Fruit fly (Drosophila melanogaster) whole organism, embryonic: ENCODE results near the gene Polr2F.
A peak's percentile ranks its signal among the peaks of the same experiment; 100 is the strongest.

Experiments used
- BEAF-32 ChIP-seq: fragments of 200-800 bp; sonication (Bioruptor generic); optimal IDR thresholded peaks from 3 replicates; lab custom pipeline; 2017; ENCODE audit warnings: missing biosample characterization, missing genetic modification characterization, mild to moderate bottlenecking, moderate library complexity, missing genetic modification reagents
- Bgb ChIP-seq: fragments of 200-800 bp; sonication (Bioruptor generic); IDR thresholded peaks from 2 replicates; pipeline ENCODE4 v1.3.6; 2022; ENCODE audit warnings: missing biosample characterization, missing genetic modification characterization; ENCODE audit not compliant: partially characterized antibody
- BtbVII ChIP-seq: fragments of 200-800 bp; sonication (Bioruptor generic); optimal IDR thresholded peaks from 3 replicates; lab custom pipeline; 2017; ENCODE audit warnings: missing biosample characterization, mild to moderate bottlenecking, missing genetic modification characterization
- CG12299 ChIP-seq: fragments of 200-800 bp; sonication (Bioruptor generic); optimal IDR thresholded peaks from 2 replicates; lab custom pipeline; 2018; ENCODE audit warnings: missing biosample characterization, mild to moderate bottlenecking, missing genetic modification characterization
- CG12659 ChIP-seq: fragments of 200-800 bp; sonication (Bioruptor generic); optimal IDR thresholded peaks from 3 replicates; lab custom pipeline; 2017; ENCODE audit warnings: mild to moderate bottlenecking, missing biosample characterization, missing genetic modification reagents, missing genetic modification characterization
- CG13296 ChIP-seq: fragments of 200-800 bp; sonication (Bioruptor generic); optimal IDR thresholded peaks from 3 replicates; lab custom pipeline; 2018; ENCODE audit warnings: missing biosample characterization, mild to moderate bottlenecking, missing genetic modification characterization
- CG15479 ChIP-seq: fragments of 200-800 bp; sonication (Bioruptor generic); optimal IDR thresholded peaks from 3 replicates; lab custom pipeline; 2019; ENCODE audit warnings: missing biosample characterization, mild to moderate bottlenecking, missing genetic modification characterization, moderate library complexity
- CG17328 ChIP-seq: fragments of 200-800 bp; sonication (Bioruptor generic); IDR thresholded peaks from 2 replicates; pipeline ENCODE4 v1.3.6; 2022; ENCODE audit warnings: missing biosample characterization, missing genetic modification characterization
- CG17361 ChIP-seq: fragments of 200-800 bp; sonication (Bioruptor generic); IDR thresholded peaks from 3 replicates; pipeline ENCODE4 v1.3.6; 2022; ENCODE audit warnings: missing biosample characterization, missing genetic modification characterization
- CG17802 ChIP-seq: fragments of 200-800 bp; sonication (Bioruptor generic); optimal IDR thresholded peaks from 2 replicates; lab custom pipeline; 2018; ENCODE audit warnings: missing biosample characterization, mild to moderate bottlenecking, missing genetic modification characterization, moderate library complexity
- CG1792 ChIP-seq: fragments of 200-800 bp; sonication (Bioruptor generic); optimal IDR thresholded peaks from 2 replicates; lab custom pipeline; 2016; ENCODE audit warnings: missing biosample characterization, missing genetic modification characterization
- CG2712 ChIP-seq: fragments of 200-800 bp; optimal IDR thresholded peaks from 3 replicates; lab custom pipeline; 2019; ENCODE audit warnings: missing biosample characterization, mild to moderate bottlenecking, missing genetic modification characterization, moderate library complexity
- CG32772 ChIP-seq: fragments of 200-800 bp; sonication (Bioruptor generic); IDR thresholded peaks from 2 replicates; pipeline ENCODE4 v1.3.6; 2022; ENCODE audit warnings: missing biosample characterization, missing genetic modification characterization
- CG3407 ChIP-seq: fragments of 200-800 bp; sonication (Bioruptor generic); optimal IDR thresholded peaks from 2 replicates; lab custom pipeline; 2018; ENCODE audit warnings: missing biosample characterization, mild to moderate bottlenecking, missing genetic modification characterization
- CG4404 ChIP-seq: fragments of 200-800 bp; sonication (Bioruptor generic); IDR thresholded peaks from 2 replicates; pipeline ENCODE4 v1.3.6; 2022; ENCODE audit warnings: missing biosample characterization, missing genetic modification characterization
- CG6175 ChIP-seq: fragments of 200-800 bp; sonication (Bioruptor generic); IDR thresholded peaks from 3 replicates; pipeline ENCODE4 v1.3.6; 2022; ENCODE audit warnings: missing biosample characterization, missing genetic modification characterization
- CG6791 ChIP-seq: fragments of 200-800 bp; sonication (Bioruptor generic); IDR thresholded peaks from 3 replicates; pipeline ENCODE4 v1.3.6; 2022; ENCODE audit warnings: missing biosample characterization, missing genetic modification characterization; ENCODE audit not compliant: partially characterized antibody
- CG7963 ChIP-seq: fragments of 200-800 bp; sonication (Bioruptor generic); IDR thresholded peaks from 3 replicates; pipeline ENCODE4 v1.3.6; 2022; ENCODE audit warnings: missing biosample characterization, missing genetic modification characterization; ENCODE audit not compliant: partially characterized antibody
- CoRest ChIP-seq: fragments of 200-800 bp; sonication (Bioruptor generic); optimal IDR thresholded peaks from 3 replicates; lab custom pipeline; 2018; ENCODE audit warnings: missing biosample characterization, mild to moderate bottlenecking, missing genetic modification characterization, moderate library complexity
- Dek ChIP-seq: fragments of 200-800 bp; sonication (Bioruptor generic); optimal IDR thresholded peaks from 3 replicates; lab custom pipeline; 2019; ENCODE audit warnings: missing biosample characterization, mild to moderate bottlenecking, missing genetic modification characterization, moderate library complexity
- HLH54F ChIP-seq: fragments of 200-800 bp; sonication (Bioruptor generic); optimal IDR thresholded peaks from 3 replicates; lab custom pipeline; 2016; ENCODE audit warnings: missing biosample characterization, missing genetic modification characterization
- Hr51 ChIP-seq, 2 experiments: fragments of 200-800 bp; sonication (Bioruptor generic); optimal IDR thresholded peaks; 2 replicates in 1 of 2; 3 replicates in 1 of 2; lab custom pipeline; 2016 to 2018; ENCODE audit warnings: missing biosample characterization in 2 of 2, missing genetic modification characterization in 2 of 2, mild to moderate bottlenecking in 1 of 2, moderate library complexity in 1 of 2
- Hr78 ChIP-seq, 2 experiments: fragments of 200-800 bp in 1 of 2; fragments of >200 bp in 1 of 2; sonication (Bioruptor generic) in 1 of 2; optimal IDR thresholded peaks; 2 replicates each; lab custom pipeline; 2017 to 2019; ENCODE audit warnings: missing biosample characterization in 2 of 2, missing genetic modification characterization in 2 of 2, mild to moderate bottlenecking in 1 of 2, moderate library complexity in 1 of 2
- Hsf ChIP-seq: fragments of 200-800 bp; sonication (Bioruptor generic); optimal IDR thresholded peaks from 3 replicates; lab custom pipeline; 2016; ENCODE audit warnings: missing biosample characterization, missing genetic modification characterization
- Lhr ChIP-seq: fragments of 200-800 bp; sonication (Bioruptor generic); optimal IDR thresholded peaks from 3 replicates; lab custom pipeline; 2017; ENCODE audit warnings: mild to moderate bottlenecking, missing biosample characterization, missing genetic modification reagents, missing genetic modification characterization
- MESR4 ChIP-seq: fragments of 200-800 bp; sonication (Bioruptor generic); optimal IDR thresholded peaks from 2 replicates; lab custom pipeline; 2018; ENCODE audit warnings: missing biosample characterization, mild to moderate bottlenecking, missing genetic modification characterization, moderate library complexity
- MTF-1 ChIP-seq: fragments of 200-800 bp; sonication (Bioruptor generic); optimal IDR thresholded peaks from 2 replicates; lab custom pipeline; 2018; ENCODE audit warnings: missing biosample characterization, mild to moderate bottlenecking, missing genetic modification characterization, borderline replicate concordance
- Sin3A ChIP-seq: fragments of >200 bp; optimal IDR thresholded peaks from 2 replicates; lab custom pipeline; 2018
- Tbp ChIP-seq: fragments of >200 bp; optimal IDR thresholded peaks from 2 replicates; lab custom pipeline; 2018; ENCODE audit warnings: missing biosample characterization, missing genetic modification characterization
- bigmax ChIP-seq: fragments of 200-800 bp; sonication (Bioruptor generic); optimal IDR thresholded peaks from 2 replicates; lab custom pipeline; 2018; ENCODE audit warnings: missing biosample characterization, mild to moderate bottlenecking, missing genetic modification characterization
- btn ChIP-seq: fragments of 200-800 bp; sonication (Bioruptor generic); optimal IDR thresholded peaks from 2 replicates; lab custom pipeline; 2016; ENCODE audit warnings: missing biosample characterization, missing genetic modification characterization
- crp ChIP-seq, 2 experiments: fragments of 200-800 bp; sonication (Bioruptor generic); optimal IDR thresholded peaks; 2 replicates in 1 of 2; 3 replicates in 1 of 2; lab custom pipeline; 2017; ENCODE audit warnings: missing biosample characterization in 2 of 2, missing genetic modification characterization in 2 of 2, mild to moderate bottlenecking in 1 of 2, moderate library complexity in 1 of 2
- cwo ChIP-seq: fragments of 200-800 bp; sonication (Bioruptor generic); optimal IDR thresholded peaks from 3 replicates; lab custom pipeline; 2017; ENCODE audit warnings: missing biosample characterization, missing genetic modification characterization, mild to moderate bottlenecking, moderate library complexity, missing genetic modification reagents
- gfzf ChIP-seq: fragments of 200-800 bp; sonication (Bioruptor generic); optimal IDR thresholded peaks from 2 replicates; lab custom pipeline; 2016; ENCODE audit warnings: missing biosample characterization, mild to moderate bottlenecking, missing genetic modification characterization, moderate library complexity
- gsb ChIP-seq: fragments of 200-800 bp; sonication (Bioruptor generic); IDR thresholded peaks from 2 replicates; pipeline ENCODE4 v1.3.6; 2022; ENCODE audit warnings: missing biosample characterization, missing genetic modification characterization
- hbn ChIP-seq: fragments of 200-800 bp; sonication (Bioruptor generic); IDR thresholded peaks from 2 replicates; pipeline ENCODE4 v1.3.6; 2022; ENCODE audit warnings: missing biosample characterization, missing genetic modification characterization; ENCODE audit not compliant: partially characterized antibody
- inv ChIP-seq: fragments of 200-800 bp; sonication (Bioruptor generic); IDR thresholded peaks from 2 replicates; pipeline ENCODE4 v1.3.6; 2022; ENCODE audit warnings: missing biosample characterization, missing genetic modification characterization; ENCODE audit not compliant: partially characterized antibody
- knrl ChIP-seq: fragments of 200-800 bp; sonication (Bioruptor generic); IDR thresholded peaks from 3 replicates; pipeline ENCODE4 v1.3.6; 2022; ENCODE audit warnings: missing biosample characterization, missing genetic modification characterization; ENCODE audit not compliant: partially characterized antibody
- nom ChIP-seq: fragments of 200-800 bp; sonication (Bioruptor generic); optimal IDR thresholded peaks from 2 replicates; lab custom pipeline; 2017; ENCODE audit warnings: missing biosample characterization, missing genetic modification characterization, mild to moderate bottlenecking, moderate library complexity, missing genetic modification reagents
- pb ChIP-seq: fragments of 200-800 bp; sonication (Bioruptor generic); optimal IDR thresholded peaks from 3 replicates; lab custom pipeline; 2016; ENCODE audit warnings: missing biosample characterization, missing genetic modification characterization
- pita ChIP-seq: fragments of 200-800 bp; sonication (Bioruptor generic); optimal IDR thresholded peaks from 2 replicates; lab custom pipeline; 2017; ENCODE audit warnings: missing biosample characterization, mild to moderate bottlenecking, missing genetic modification characterization
- scrt ChIP-seq: fragments of 200-800 bp; sonication (Bioruptor generic); optimal IDR thresholded peaks from 2 replicates; lab custom pipeline; 2018; ENCODE audit warnings: missing biosample characterization, mild to moderate bottlenecking, missing genetic modification characterization, moderate library complexity
- sens-2 ChIP-seq: fragments of 200-800 bp; sonication (Bioruptor generic); IDR thresholded peaks from 2 replicates; pipeline ENCODE4 v1.3.6; 2022; ENCODE audit warnings: missing biosample characterization, missing genetic modification characterization
- slbo ChIP-seq: fragments of 200-800 bp; sonication (Bioruptor generic); IDR thresholded peaks from 2 replicates; pipeline ENCODE4 v1.3.6; 2022; ENCODE audit warnings: missing biosample characterization, missing genetic modification characterization
- sna ChIP-seq: fragments of 200-800 bp; sonication (Bioruptor generic); IDR thresholded peaks from 2 replicates; pipeline ENCODE4 v1.3.6; 2022; ENCODE audit warnings: missing biosample characterization, missing genetic modification characterization; ENCODE audit not compliant: partially characterized antibody
- sug ChIP-seq: fragments of 200-800 bp; optimal IDR thresholded peaks from 2 replicates; lab custom pipeline; 2019; ENCODE audit warnings: missing biosample characterization, mild to moderate bottlenecking, missing genetic modification characterization, moderate library complexity
- tll ChIP-seq, 2 experiments: fragments of 200-800 bp in 1 of 2; fragments of >200 bp in 1 of 2; sonication (Bioruptor generic) in 1 of 2; optimal IDR thresholded peaks; 2 replicates each; lab custom pipeline; 2017 to 2019; ENCODE audit warnings: missing biosample characterization in 2 of 2, missing genetic modification characterization in 2 of 2, mild to moderate bottlenecking in 1 of 2, moderate library complexity in 1 of 2
- twi ChIP-seq: fragments of 200-800 bp; optimal IDR thresholded peaks from 2 replicates; lab custom pipeline; 2019; ENCODE audit warnings: missing biosample characterization, mild to moderate bottlenecking, missing genetic modification characterization, moderate library complexity

Polr2F gene

dm6 chr3R:5357935-5358414 is 13.6 kb upstream of the Polr2F start, which contains the start of gene Prosbeta7 (continued):
- TF ChIP-seq gsb (GFP tag; lab: Robert Waterston, UW) (no peak), MESR4 (GFP tag; lab: Kevin White, UChicago) (peak; percentile 90), gfzf (GFP tag; lab: Kevin White, UChicago) (peak; percentile 92), CG17328 (GFP tag; lab: Robert Waterston, UW) (no peak), CG1792 (GFP tag; lab: Kevin White, UChicago) (no peak), Hr78 (GFP tag; optimal IDR thresholded peaks at IDR 0.05; lab: Kevin White, UChicago) (no peak), sens-2 (GFP tag; lab: Robert Waterston, UW) (no peak), knrl (GFP tag; lab: Robert Waterston, UW) (peak; percentile 47; the same call in 1 of the 3 replicates), slbo (GFP tag; lab: Robert Waterston, UW) (no peak), CoRest (tag; lab: Kevin White, UChicago) (no peak), Tbp (GFP tag; lab: Kevin White, UChicago) (no peak), CG2712 (tag; lab: Kevin White, UChicago) (peak; percentile 26), sug (tag; lab: Kevin White, UChicago) (peak; percentile 1), CG15479 (GFP tag; lab: Kevin White, UChicago) (no peak), pita (GFP tag; lab: Kevin White, UChicago) (no peak), Sin3A (peak; percentile 16), Lhr (GFP tag; lab: Kevin White, UChicago) (peak; percentile 77), CG12299 (tag; lab: Kevin White, UChicago) (no peak), crp (GFP tag; optimal IDR thresholded peaks at IDR 0.05; lab: Kevin White, UChicago) (peak in 1 of 2 experiments; percentile 44), CG32772 (GFP tag; lab: Robert Waterston, UW) (no peak), CG17802 (tag; lab: Kevin White, UChicago) (no peak), Hsf (GFP tag; lab: Kevin White, UChicago) (no peak), cwo (GFP tag; lab: Kevin White, UChicago) (no peak), CG13296 (GFP tag; lab: Kevin White, UChicago) (no peak), MTF-1 (GFP tag; lab: Kevin White, UChicago) (no peak), CG3407 (no peak), Bgb (peak; percentile 78), HLH54F (GFP tag; lab: Kevin White, UChicago) (no peak), sna (GFP tag; lab: Robert Waterston, UW) (peak; percentile 84), tll (GFP tag; optimal IDR thresholded peaks at IDR 0.05; lab: Kevin White, UChicago) (peak in 1 of 2 experiments; percentile 72), CG12659 (GFP tag; lab: Kevin White, UChicago) (peak; percentile 59), inv (peak; percentile 29; the same call in 1 of the 2 replicates), BtbVII (GFP tag; lab: Kevin White, UChicago) (no peak), btn (GFP tag; lab: Kevin White, UChicago) (no peak), pb (GFP tag; lab: Kevin White, UChicago) (no peak), CG6791 (GFP tag; lab: Robert Waterston, UW) (peak; percentile 86), scrt (GFP tag; lab: Kevin White, UChicago) (no peak), CG17361 (GFP tag; lab: Robert Waterston, UW) (no peak), nom (no peak), bigmax (GFP tag; lab: Kevin White, UChicago) (no peak), CG6175 (GFP tag; lab: Robert Waterston, UW) (no peak), CG7963 (GFP tag; lab: Robert Waterston, UW) (peak; percentile 74), BEAF-32 (GFP tag; lab: Kevin White, UChicago) (peak; percentile 52), Dek (no peak), hbn (GFP tag; lab: Robert Waterston, UW) (peak; percentile 76), Hr51 (GFP tag; optimal IDR thresholded peaks at IDR 0.05; lab: Kevin White, UChicago) (peak; percentile 1 to 86), twi (tag; lab: Kevin White, UChicago) (peak; percentile 45), CG4404 (GFP tag; lab: Robert Waterston, UW) (no peak)
